Worm (Caenorhabditis elegans): ENCODE data around the gene T23F11.2.
A peak's percentile ranks its signal among the peaks of the same experiment; 100 is the strongest.

The T23F11.2 gene

ce11 chrIII:4657386-4657785, 2.1 kb upstream of the T23F11.2 start:
- no peak for TF ChIP-seq mec-3 (tag; optimal IDR thresholded peaks at IDR 0.05; ENCODE audit: borderline replicate concordance)
- TF ChIP-seq ztf-16 (tag; optimal IDR thresholded peaks at IDR 0.05) = no peak
- peak; percentile 56 for TF ChIP-seq unc-42 (tag; optimal IDR thresholded peaks at IDR 0.05)

- TF ChIP-seq ceh-31 (tag; optimal IDR thresholded peaks at IDR 0.05) (peak; percentile 79), nfya-1 (tag; optimal IDR thresholded peaks at IDR 0.05) (peak; percentile 20), pros-1 (tag; optimal IDR thresholded peaks at IDR 0.05) (no peak), lim-6 (tag; optimal IDR thresholded peaks at IDR 0.05) (peak; percentile 9), unc-42 (tag; optimal IDR thresholded peaks at IDR 0.05) (peak; percentile 66), sox-2 (GFP tag; IDR thresholded peaks at IDR 0.05) (no peak), ceh-48 (tag; optimal IDR thresholded peaks at IDR 0.05) (peak; percentile 79)
Measured at ce11 chrIII:4656415-4656814, 1.1 kb upstream of the T23F11.2 start.

ce11 chrIII:4653912-4654311, 1.4 kb downstream of the T23F11.2 start:
- no peak for TF ChIP-seq ceh-18 (tag; optimal IDR thresholded peaks at IDR 0.05)

ce11 chrIII:4653374-4653773, 1.9 kb downstream of the T23F11.2 start:
- TF ChIP-seq ceh-2 (tag; optimal IDR thresholded peaks at IDR 0.05) (no peak), dve-1 (tag; optimal IDR thresholded peaks at IDR 0.05) (no peak), npax-4 (tag; optimal IDR thresholded peaks at IDR 0.05) (no peak), unc-42 (tag; optimal IDR thresholded peaks at IDR 0.05) (no peak), ref-2 (tag; optimal IDR thresholded peaks at IDR 0.05) (no peak), K02D7.2 (tag; optimal IDR thresholded peaks at IDR 0.05) (no peak), nfya-1 (tag; optimal IDR thresholded peaks at IDR 0.05) (no peak), ceh-18 (tag; optimal IDR thresholded peaks at IDR 0.05) (no peak), unc-86 (tag; optimal IDR thresholded peaks at IDR 0.05) (no peak), ceh-14 (tag; optimal IDR thresholded peaks at IDR 0.05) (no peak), pros-1 (tag; optimal IDR thresholded peaks at IDR 0.05) (no peak), ceh-45 (GFP tag; IDR thresholded peaks at IDR 0.05) (no peak), unc-55 (GFP tag; optimal IDR thresholded peaks at IDR 0.05) (no peak), C08G9.2 (tag; optimal IDR thresholded peaks at IDR 0.05) (no peak), elt-4 (tag; optimal IDR thresholded peaks at IDR 0.05) (no peak), sox-4 (tag; optimal IDR thresholded peaks at IDR 0.05) (no peak), nhr-11 (tag; optimal IDR thresholded peaks at IDR 0.05) (no peak), fkh-10 (GFP tag; optimal IDR thresholded peaks at IDR 0.05) (no peak), ceh-48 (tag; optimal IDR thresholded peaks at IDR 0.05) (no peak)

- TF ChIP-seq ahr-1 (tag; optimal IDR thresholded peaks at IDR 0.05) (no peak), fkh-10 (GFP tag; optimal IDR thresholded peaks at IDR 0.05) (no peak), hlh-30 (tag; optimal IDR thresholded peaks at IDR 0.05; ENCODE audit: insufficient read depth) (peak; percentile 35), elt-4 (tag; optimal IDR thresholded peaks at IDR 0.05) (no peak), hlh-15 (tag; optimal IDR thresholded peaks at IDR 0.05) (no peak), madf-2 (tag; optimal IDR thresholded peaks at IDR 0.05) (no peak), pha-4 (tag; optimal IDR thresholded peaks at IDR 0.05) (no peak), mec-3 (tag; optimal IDR thresholded peaks at IDR 0.05; ENCODE audit: borderline replicate concordance) (no peak)
Measured at ce11 chrIII:4649811-4650544, 5.3 kb downstream of the T23F11.2 start, which contains the start of gene ppm-2. ppm-2 (plus strand) TSS chrIII:4650494.

- peak; percentile 92 for TF ChIP-seq unc-55 (GFP tag; optimal IDR thresholded peaks at IDR 0.05)
- peak; percentile 2 for TF ChIP-seq unc-86 (tag; optimal IDR thresholded peaks at IDR 0.05)
- TF ChIP-seq T23F11.4 (GFP tag; optimal IDR thresholded peaks at IDR 0.05) = peak; percentile 65
- TF ChIP-seq K02D7.2 (tag; optimal IDR thresholded peaks at IDR 0.05) = no peak
- TF ChIP-seq hlh-8 (tag; optimal IDR thresholded peaks at IDR 0.05) = peak; percentile 63
- TF ChIP-seq ceh-48 (tag; optimal IDR thresholded peaks at IDR 0.05) = peak; percentile 96
- TF ChIP-seq hlh-6 (tag; optimal IDR thresholded peaks at IDR 0.05) = no peak
- TF ChIP-seq fax-1 (tag; optimal IDR thresholded peaks at IDR 0.05) = no peak
- no peak for TF ChIP-seq elt-4 (tag; optimal IDR thresholded peaks at IDR 0.05)
- peak; percentile 87 for TF ChIP-seq pqm-1 (tag; optimal IDR thresholded peaks at IDR 0.05)
- no peak for TF ChIP-seq mec-3 (tag; optimal IDR thresholded peaks at IDR 0.05; ENCODE audit: borderline replicate concordance)
- no peak for TF ChIP-seq zip-5 (tag; optimal IDR thresholded peaks at IDR 0.05)
- TF ChIP-seq ceh-30 (tag; optimal IDR thresholded peaks at IDR 0.05) = no peak
- TF ChIP-seq ceh-22 (tag; optimal IDR thresholded peaks at IDR 0.05) = no peak
- no peak for TF ChIP-seq ceh-6 (GFP tag; optimal IDR thresholded peaks at IDR 0.05)
- TF ChIP-seq pha-2 (tag; optimal IDR thresholded peaks at IDR 0.05) = no peak
- TF ChIP-seq syd-9 (tag; optimal IDR thresholded peaks at IDR 0.05) = no peak
- peak; percentile 83 for TF ChIP-seq ceh-31 (tag; optimal IDR thresholded peaks at IDR 0.05)
- TF ChIP-seq pat-9 (tag; optimal IDR thresholded peaks at IDR 0.05) = peak; percentile 24
- TF ChIP-seq nhr-232 (tag; optimal IDR thresholded peaks at IDR 0.05) = no peak
Measured at ce11 chrIII:4649363-4649768, 5.9 kb downstream of the T23F11.2 start.

All from whole organism, late embryonic.